Fruit fly (Drosophila melanogaster) whole organism, embryonic: Measurements from ENCODE around the gene Cad74A.

ENCODE experiments used
- Asciz ChIP-seq: fragments of 200-800 bp; sonication (Bioruptor generic); optimal IDR thresholded peaks from 2 replicates; lab custom pipeline; 2017; ENCODE audit warnings: missing biosample characterization, mild to moderate bottlenecking, missing genetic modification characterization, missing genetic modification reagents
- B-H1 ChIP-seq: fragments of 200-800 bp; sonication (Bioruptor generic); IDR thresholded peaks from 3 replicates; pipeline ENCODE4 v1.3.6; 2022; ENCODE audit warnings: missing biosample characterization, missing genetic modification characterization
- B-H2 ChIP-seq: fragments of 200-800 bp; sonication (Bioruptor generic); optimal IDR thresholded peaks from 2 replicates; lab custom pipeline; 2018; ENCODE audit warnings: missing biosample characterization, mild to moderate bottlenecking, missing genetic modification characterization
- Bdp1 ChIP-seq: fragments of 200-800 bp; sonication (Bioruptor generic); optimal IDR thresholded peaks from 3 replicates; lab custom pipeline; 2016; ENCODE audit warnings: missing biosample characterization, missing genetic modification characterization
- C15 ChIP-seq: fragments of 200-800 bp; sonication (Bioruptor generic); IDR thresholded peaks from 3 replicates; pipeline ENCODE4 v1.3.6; 2022; ENCODE audit warnings: missing biosample characterization, missing genetic modification characterization
- CG12071 ChIP-seq: fragments of 200-800 bp; sonication (Bioruptor generic); optimal IDR thresholded peaks from 3 replicates; lab custom pipeline; 2018; ENCODE audit warnings: missing biosample characterization, mild to moderate bottlenecking, missing genetic modification characterization
- CG12236 ChIP-seq: fragments of 200-800 bp; sonication (Bioruptor generic); optimal IDR thresholded peaks from 2 replicates; lab custom pipeline; 2016; ENCODE audit warnings: missing biosample characterization, missing genetic modification characterization
- CG13296 ChIP-seq: fragments of 200-800 bp; sonication (Bioruptor generic); optimal IDR thresholded peaks from 3 replicates; lab custom pipeline; 2018; ENCODE audit warnings: missing biosample characterization, mild to moderate bottlenecking, missing genetic modification characterization
- CG14014 ChIP-seq: fragments of 200-800 bp; sonication (Bioruptor generic); IDR thresholded peaks from 2 replicates; pipeline ENCODE4 v1.3.6; 2022; ENCODE audit warnings: missing biosample characterization, missing genetic modification characterization
- CG14860 ChIP-seq: fragments of 200-800 bp; sonication (Bioruptor generic); IDR thresholded peaks from 3 replicates; pipeline ENCODE4 v1.3.6; 2022; ENCODE audit warnings: missing biosample characterization, missing genetic modification characterization; ENCODE audit not compliant: partially characterized antibody
- CG30403 ChIP-seq: fragments of 200-800 bp; sonication (Bioruptor generic); optimal IDR thresholded peaks from 3 replicates; lab custom pipeline; 2016; ENCODE audit warnings: missing biosample characterization, missing genetic modification characterization
- CG30431 ChIP-seq: fragments of 200-800 bp; sonication (Bioruptor generic); optimal IDR thresholded peaks from 2 replicates; lab custom pipeline; 2017; ENCODE audit warnings: missing biosample characterization, missing genetic modification characterization
- CG3163 ChIP-seq: fragments of 200-800 bp; sonication (Bioruptor generic); optimal IDR thresholded peaks from 3 replicates; lab custom pipeline; 2016; ENCODE audit warnings: missing biosample characterization, missing genetic modification characterization
- CG32767 ChIP-seq: fragments of 200-800 bp; sonication (Bioruptor generic); IDR thresholded peaks from 2 replicates; pipeline ENCODE4 v1.3.6; 2022; ENCODE audit warnings: missing biosample characterization, missing genetic modification characterization
- CG3281 ChIP-seq: fragments of 200-800 bp; sonication (Bioruptor generic); optimal IDR thresholded peaks from 3 replicates; lab custom pipeline; 2017; ENCODE audit warnings: missing biosample characterization, mild to moderate bottlenecking, missing genetic modification characterization
- CG34376 ChIP-seq: fragments of 200-800 bp; sonication (Bioruptor generic); optimal IDR thresholded peaks from 2 replicates; lab custom pipeline; 2018; ENCODE audit warnings: missing biosample characterization, mild to moderate bottlenecking, missing genetic modification characterization
- CG34422 ChIP-seq: fragments of 200-800 bp; sonication (Bioruptor generic); IDR thresholded peaks from 3 replicates; pipeline ENCODE4 v1.3.6; 2022; ENCODE audit warnings: missing biosample characterization, missing genetic modification characterization
- CG3995 ChIP-seq: fragments of 200-800 bp; sonication (Bioruptor generic); optimal IDR thresholded peaks from 3 replicates; lab custom pipeline; 2016; ENCODE audit warnings: missing biosample characterization, missing genetic modification characterization
- CG8290 ChIP-seq, 3 experiments: fragments of 200-800 bp; sonication (Bioruptor generic); optimal IDR thresholded peaks; 2 replicates each; lab custom pipeline; 2016 to 2019; ENCODE audit warnings: missing biosample characterization in 3 of 3, missing genetic modification characterization in 3 of 3, mild to moderate bottlenecking in 2 of 3, moderate library complexity in 1 of 3
- CG9817 ChIP-seq: fragments of 200-800 bp; sonication (Bioruptor generic); optimal IDR thresholded peaks from 2 replicates; lab custom pipeline; 2018; ENCODE audit warnings: missing biosample characterization, mild to moderate bottlenecking, missing genetic modification characterization, moderate library complexity
- CTCF ChIP-seq: fragments of 200-800 bp; sonication (Bioruptor generic); optimal IDR thresholded peaks from 2 replicates; lab custom pipeline; 2017; ENCODE audit warnings: missing biosample characterization, mild to moderate bottlenecking, missing genetic modification characterization, moderate library complexity
- Dad ChIP-seq: fragments of 200-800 bp; sonication (Bioruptor generic); optimal IDR thresholded peaks from 3 replicates; lab custom pipeline; 2016; ENCODE audit warnings: missing biosample characterization, missing genetic modification characterization
- Dp ChIP-seq: fragments of 200-800 bp; sonication (Bioruptor generic); optimal IDR thresholded peaks from 2 replicates; lab custom pipeline; 2018; ENCODE audit warnings: missing biosample characterization, mild to moderate bottlenecking, missing genetic modification characterization, moderate library complexity
- Drgx ChIP-seq: fragments of 200-800 bp; sonication (Bioruptor generic); IDR thresholded peaks from 2 replicates; pipeline ENCODE4 v1.3.6; 2022; ENCODE audit warnings: missing biosample characterization, missing genetic modification characterization
- Fer1 ChIP-seq: fragments of 200-800 bp; sonication (Bioruptor generic); optimal IDR thresholded peaks from 2 replicates; lab custom pipeline; 2017; ENCODE audit warnings: missing biosample characterization, mild to moderate bottlenecking, missing genetic modification characterization
- Gug ChIP-seq: fragments of 200-800 bp; sonication (Bioruptor generic); IDR thresholded peaks from 4 replicates; pipeline ENCODE4 v1.3.6; 2022; ENCODE audit warnings: missing biosample characterization, missing genetic modification characterization
- HLH54F ChIP-seq: fragments of 200-800 bp; sonication (Bioruptor generic); optimal IDR thresholded peaks from 3 replicates; lab custom pipeline; 2016; ENCODE audit warnings: missing biosample characterization, missing genetic modification characterization
- Hr78 ChIP-seq, 2 experiments: fragments of 200-800 bp in 1 of 2; fragments of >200 bp in 1 of 2; sonication (Bioruptor generic) in 1 of 2; optimal IDR thresholded peaks; 2 replicates each; lab custom pipeline; 2017 to 2019; ENCODE audit warnings: missing biosample characterization in 2 of 2, missing genetic modification characterization in 2 of 2, mild to moderate bottlenecking in 1 of 2, moderate library complexity in 1 of 2
- MTF-1 ChIP-seq: fragments of 200-800 bp; sonication (Bioruptor generic); optimal IDR thresholded peaks from 2 replicates; lab custom pipeline; 2018; ENCODE audit warnings: missing biosample characterization, mild to moderate bottlenecking, missing genetic modification characterization, borderline replicate concordance
- Pdp1 ChIP-seq, 2 experiments: fragments of 200-800 bp; sonication (Bioruptor generic); optimal IDR thresholded peaks; 3 replicates each; lab custom pipeline; 2016; ENCODE audit warnings: missing biosample characterization in 2 of 2, missing genetic modification characterization in 2 of 2, mild to moderate bottlenecking in 1 of 2, moderate library complexity in 1 of 2
- Ptx1 ChIP-seq: fragments of 200-800 bp; sonication (Bioruptor generic); IDR thresholded peaks from 2 replicates; pipeline ENCODE4 v1.3.6; 2022; ENCODE audit warnings: missing biosample characterization, missing genetic modification characterization
- Ssrp ChIP-seq: fragments of 200-800 bp; sonication (Bioruptor generic); optimal IDR thresholded peaks from 2 replicates; lab custom pipeline; 2018; ENCODE audit warnings: missing biosample characterization, mild to moderate bottlenecking, missing genetic modification characterization, moderate library complexity
- Vsx1 ChIP-seq: fragments of 200-800 bp; sonication (Bioruptor generic); optimal IDR thresholded peaks from 2 replicates; lab custom pipeline; 2017; ENCODE audit warnings: missing biosample characterization, mild to moderate bottlenecking, missing genetic modification characterization, missing genetic modification reagents
- ato ChIP-seq: fragments of 200-800 bp; sonication (Bioruptor generic); IDR thresholded peaks from 2 replicates; pipeline ENCODE4 v1.3.6; 2022; ENCODE audit warnings: missing biosample characterization, missing genetic modification characterization; ENCODE audit not compliant: partially characterized antibody
- bsh ChIP-seq, 2 experiments: fragments of 200-800 bp; sonication (Bioruptor generic); optimal IDR thresholded peaks; 2 replicates each; lab custom pipeline; 2017 to 2018; ENCODE audit warnings: mild to moderate bottlenecking in 2 of 2, missing biosample characterization in 2 of 2, missing genetic modification characterization in 2 of 2, moderate library complexity in 1 of 2
- corto ChIP-seq: fragments of 200-800 bp; sonication (Bioruptor generic); optimal IDR thresholded peaks from 2 replicates; lab custom pipeline; 2016; ENCODE audit warnings: missing biosample characterization, mild to moderate bottlenecking, missing genetic modification characterization, moderate library complexity
- crc ChIP-seq: fragments of 200-800 bp; sonication (Bioruptor generic); optimal IDR thresholded peaks from 2 replicates; lab custom pipeline; 2016; ENCODE audit warnings: missing biosample characterization, missing genetic modification characterization
- gce ChIP-seq: fragments of 200-800 bp; sonication (Bioruptor generic); IDR thresholded peaks from 3 replicates; pipeline ENCODE4 v1.3.6; 2022; ENCODE audit warnings: missing biosample characterization, missing genetic modification characterization
- her ChIP-seq: fragments of 200-800 bp; sonication (Bioruptor generic); optimal IDR thresholded peaks from 2 replicates; lab custom pipeline; 2016; ENCODE audit warnings: missing biosample characterization, missing genetic modification characterization
- kni ChIP-seq: fragments of 200-800 bp; sonication (Bioruptor generic); optimal IDR thresholded peaks from 3 replicates; lab custom pipeline; 2017; ENCODE audit warnings: mild to moderate bottlenecking, missing biosample characterization, missing genetic modification reagents, missing genetic modification characterization
- lola ChIP-seq, 3 experiments: fragments of >200 bp in 2 of 3; fragments of 200-800 bp in 1 of 3; sonication (Bioruptor generic) in 1 of 3; optimal IDR thresholded peaks; 2 replicates each; lab custom pipeline; 2017 to 2019; ENCODE audit warnings: missing biosample characterization in 3 of 3, missing genetic modification characterization in 3 of 3, mild to moderate bottlenecking in 1 of 3, moderate library complexity in 1 of 3
- pan ChIP-seq, 4 experiments: fragments of >200 bp in 3 of 4; fragments of 200-800 bp in 1 of 4; sonication (Bioruptor generic) in 1 of 4; optimal IDR thresholded peaks in 3 of 4; IDR thresholded peaks in 1 of 4; 2 replicates each; pipeline versions ENCODE4 v1.3.6 to Lab custom; 2017 to 2022; ENCODE audit warnings: missing biosample characterization in 2 of 4, missing genetic modification characterization in 2 of 4, mixed read lengths in 1 of 4
- pum ChIP-seq: fragments of 200-800 bp; sonication (Bioruptor generic); optimal IDR thresholded peaks from 2 replicates; lab custom pipeline; 2016; ENCODE audit warnings: missing biosample characterization, missing genetic modification characterization
- salm ChIP-seq: fragments of 200-800 bp; sonication (Bioruptor generic); optimal IDR thresholded peaks from 2 replicates; lab custom pipeline; 2018; ENCODE audit warnings: missing biosample characterization, mild to moderate bottlenecking, missing genetic modification characterization
- tio ChIP-seq: fragments of 200-800 bp; sonication (Bioruptor generic); optimal IDR thresholded peaks from 2 replicates; lab custom pipeline; 2017; ENCODE audit warnings: missing biosample characterization, missing genetic modification characterization, inconsistent platforms
- trh ChIP-seq: fragments of 200-800 bp; sonication (Bioruptor generic); optimal IDR thresholded peaks from 2 replicates; lab custom pipeline; 2016; ENCODE audit warnings: missing biosample characterization, missing genetic modification characterization
- tup ChIP-seq: fragments of 200-800 bp; sonication (Bioruptor generic); optimal IDR thresholded peaks from 2 replicates; lab custom pipeline; 2016; ENCODE audit warnings: missing biosample characterization, mild to moderate bottlenecking, missing genetic modification characterization, moderate library complexity
- tx ChIP-seq: fragments of 200-800 bp; sonication (Bioruptor generic); optimal IDR thresholded peaks from 2 replicates; lab custom pipeline; 2016; ENCODE audit warnings: missing biosample characterization, missing genetic modification characterization
- unc-4 ChIP-seq: fragments of 200-800 bp; sonication (Bioruptor generic); IDR thresholded peaks from 2 replicates; pipeline ENCODE4 v1.3.6; 2022; ENCODE audit warnings: missing biosample characterization, missing genetic modification characterization; ENCODE audit not compliant: partially characterized antibody

Gene Cad74A

dm6 chr3L:17421319-17421718, 42.0 kb upstream of the Cad74A start, which contains the start of gene blot (continued):
- TF ChIP-seq CG30403 (GFP tag; lab: Kevin White, UChicago) (no peak), Fer1 (no peak), Ptx1 (GFP tag; lab: Robert Waterston, UW) (no peak), HLH54F (GFP tag; lab: Kevin White, UChicago) (no peak), CG34376 (no peak), CG9817 (tag; lab: Kevin White, UChicago) (no peak), B-H2 (GFP tag; lab: Kevin White, UChicago) (peak; percentile 12), CG13296 (GFP tag; lab: Kevin White, UChicago) (no peak), tup (no peak), bsh (GFP tag; optimal IDR thresholded peaks at IDR 0.05; lab: Kevin White, UChicago) (peak in 1 of 2 experiments; percentile 35), Hr78 (GFP tag; optimal IDR thresholded peaks at IDR 0.05; lab: Kevin White, UChicago) (peak in 1 of 2 experiments; percentile 12), salm (no peak), CG30431 (no peak), CG14014 (GFP tag; lab: Robert Waterston, UW) (peak; percentile 39; the same call in 1 of the 2 replicates), crc (no peak), corto (GFP tag; lab: Kevin White, UChicago) (no peak), gce (GFP tag; lab: Robert Waterston, UW) (no peak), tx (GFP tag; lab: Kevin White, UChicago) (no peak), Gug (GFP tag; lab: Robert Waterston, UW) (no peak), CG32767 (GFP tag; lab: Robert Waterston, UW) (no peak), ato (GFP tag; lab: Robert Waterston, UW) (0 out of 2 replicates have a peak, but pooled peaks have one; percentile 33), Drgx (GFP tag; lab: Robert Waterston, UW) (peak; percentile 16; the same call in 1 of the 2 replicates), C15 (GFP tag; lab: Robert Waterston, UW) (no peak), kni (GFP tag; lab: Kevin White, UChicago) (no peak), Ssrp (tag; lab: Kevin White, UChicago) (no peak), CG12071 (peak; percentile 5), unc-4 (GFP tag; lab: Robert Waterston, UW) (peak; percentile 36; the same call in 1 of the 2 replicates), B-H1 (GFP tag; lab: Robert Waterston, UW) (no peak), lola (GFP tag; optimal IDR thresholded peaks at IDR 0.05; lab: Kevin White, UChicago) (no peak), CTCF (GFP tag; lab: Kevin White, UChicago) (no peak), Asciz (GFP tag; lab: Kevin White, UChicago) (no peak), Bdp1 (GFP tag; lab: Kevin White, UChicago) (no peak), CG34422 (GFP tag; lab: Robert Waterston, UW) (0 out of 3 replicates have a peak, but pooled peaks have one; percentile 26), her (GFP tag; lab: Kevin White, UChicago) (no peak), pum (no peak), CG8290 (GFP tag; optimal IDR thresholded peaks at IDR 0.05; lab: Kevin White, UChicago) (no peak), CG8290 (tag; optimal IDR thresholded peaks at IDR 0.05; lab: Kevin White, UChicago) (peak in 1 of 2 experiments; percentile 40), CG3163 (GFP tag; lab: Kevin White, UChicago) (peak; percentile 93), CG14860 (GFP tag; lab: Robert Waterston, UW) (no peak), CG3995 (GFP tag; lab: Kevin White, UChicago) (no peak), MTF-1 (GFP tag; lab: Kevin White, UChicago) (no peak), Dad (GFP tag; lab: Kevin White, UChicago) (no peak), pan (optimal IDR thresholded peaks at IDR 0.05; lab: Kevin White, UChicago) (no peak), pan (GFP tag; optimal IDR thresholded peaks at IDR 0.05 in 1 of 2, IDR thresholded peaks at IDR 0.05 in 1 of 2) (peak in 1 of 2 experiments; percentile 11), CG3281 (GFP tag; lab: Kevin White, UChicago) (no peak), tio (no peak), Vsx1 (GFP tag; lab: Kevin White, UChicago) (no peak), Dp (GFP tag; lab: Kevin White, UChicago) (no peak), Pdp1 (GFP tag; optimal IDR thresholded peaks at IDR 0.05; lab: Kevin White, UChicago) (no peak), CG12236 (no peak), trh (no peak)
